Worm (Caenorhabditis elegans): ENCODE data around the gene W06H8.2.
A peak's percentile ranks its signal among the peaks of the same experiment; 100 is the strongest.

The W06H8.2 gene

ce11 chrV:6224494-6224959 is 18.0 kb downstream of the W06H8.2 start (continued):
- TF ChIP-seq lin-15B (tag; optimal IDR thresholded peaks at IDR 0.05) (peak; percentile 71), tbx-2 (tag; optimal IDR thresholded peaks at IDR 0.05) (peak; percentile 89), pha-4 (tag; optimal IDR thresholded peaks at IDR 0.05) (peak; percentile 97), ceh-82 (tag; optimal IDR thresholded peaks at IDR 0.05) (peak; percentile 16), ceh-9 (tag; optimal IDR thresholded peaks at IDR 0.05) (no peak), nhr-67 (tag; optimal IDR thresholded peaks at IDR 0.05) (no peak), eor-1 (tag; optimal IDR thresholded peaks at IDR 0.05) (peak; percentile 7 to 78), unc-62 (GFP tag; optimal IDR thresholded peaks at IDR 0.05) (peak; percentile 99), fkh-10 (GFP tag; optimal IDR thresholded peaks at IDR 0.05) (peak; percentile 97), nhr-25 (tag; optimal IDR thresholded peaks at IDR 0.05) (peak; percentile 95), nhr-77 (tag; optimal IDR thresholded peaks at IDR 0.05) (no peak)

- TF ChIP-seq eor-1 (tag; optimal IDR thresholded peaks at IDR 0.05) (peak in 1 of 2 experiments; percentile 53), elt-3 (tag; optimal IDR thresholded peaks at IDR 0.05) (peak in 1 of 3 experiments; percentile 9), ztf-4 (tag; optimal IDR thresholded peaks at IDR 0.05) (peak; percentile 11), ama-1 (optimal IDR thresholded peaks at IDR 0.05) (peak; percentile 95), nhr-43 (tag; optimal IDR thresholded peaks at IDR 0.05; ENCODE audit: poor library complexity, severe bottlenecking) (peak; percentile 30), ceh-28 (tag; optimal IDR thresholded peaks at IDR 0.05) (no peak), jun-1 (tag; optimal IDR thresholded peaks at IDR 0.05) (no peak)
Observed at ce11 chrV:6224984-6225617, 18.5 kb downstream of the W06H8.2 start.

- TF ChIP-seq nhr-237 (tag; optimal IDR thresholded peaks at IDR 0.05) (no peak), mml-1 (tag; optimal IDR thresholded peaks at IDR 0.05) (no peak), nfya-1 (tag; optimal IDR thresholded peaks at IDR 0.05; ENCODE audit: insufficient read depth) (no peak), elt-3 (tag; optimal IDR thresholded peaks at IDR 0.05) (no peak), elt-2 (tag; optimal IDR thresholded peaks at IDR 0.05) (no peak), nhr-77 (tag; optimal IDR thresholded peaks at IDR 0.05) (no peak), aly-2 (tag; optimal IDR thresholded peaks at IDR 0.05) (no peak), ama-1 (optimal IDR thresholded peaks at IDR 0.05) (peak; percentile 92), lin-39 (tag; optimal IDR thresholded peaks at IDR 0.05) (peak; percentile 46), pha-4 (tag; optimal IDR thresholded peaks at IDR 0.05) (peak; percentile 28), ztf-4 (tag; optimal IDR thresholded peaks at IDR 0.05) (peak; percentile 8), nhr-25 (tag; optimal IDR thresholded peaks at IDR 0.05) (peak; percentile 15), ZK546.5 (tag; optimal IDR thresholded peaks at IDR 0.05) (no peak)
Observed at ce11 chrV:6225745-6226528, 19.4 kb downstream of the W06H8.2 start.

- TF ChIP-seq snpc-4 (tag; optimal IDR thresholded peaks at IDR 0.05) (no peak), eor-1 (tag; optimal IDR thresholded peaks at IDR 0.05) (no peak), ceh-82 (tag; optimal IDR thresholded peaks at IDR 0.05) (no peak), mml-1 (tag; optimal IDR thresholded peaks at IDR 0.05) (no peak), elt-2 (tag; optimal IDR thresholded peaks at IDR 0.05) (no peak), nhr-12 (tag; optimal IDR thresholded peaks at IDR 0.05) (no peak), elt-1 (tag; optimal IDR thresholded peaks at IDR 0.05) (no peak), hmg-11 (tag; optimal IDR thresholded peaks at IDR 0.05) (no peak), aly-2 (tag; optimal IDR thresholded peaks at IDR 0.05) (no peak), pha-4 (tag; optimal IDR thresholded peaks at IDR 0.05) (peak; percentile 52), fkh-10 (GFP tag; optimal IDR thresholded peaks at IDR 0.05) (no peak), nhr-77 (tag; optimal IDR thresholded peaks at IDR 0.05) (no peak), ceh-9 (tag; optimal IDR thresholded peaks at IDR 0.05) (no peak), lin-39 (tag; optimal IDR thresholded peaks at IDR 0.05) (no peak), ZK546.5 (tag; optimal IDR thresholded peaks at IDR 0.05) (no peak), ztf-11 (tag; optimal IDR thresholded peaks at IDR 0.05) (no peak), ztf-4 (tag; optimal IDR thresholded peaks at IDR 0.05) (no peak), egl-5 (tag; optimal IDR thresholded peaks at IDR 0.05) (peak; percentile 28), elt-3 (tag; optimal IDR thresholded peaks at IDR 0.05) (no peak), tbx-2 (tag; optimal IDR thresholded peaks at IDR 0.05) (no peak), nhr-25 (tag; optimal IDR thresholded peaks at IDR 0.05) (no peak), nhr-11 (tag; optimal IDR thresholded peaks at IDR 0.05) (no peak), lsy-12 (tag; optimal IDR thresholded peaks at IDR 0.05) (peak; percentile 35), ama-1 (optimal IDR thresholded peaks at IDR 0.05) (peak; percentile 87), ceh-28 (tag; optimal IDR thresholded peaks at IDR 0.05) (no peak), zag-1 (tag; optimal IDR thresholded peaks at IDR 0.05) (no peak), fos-1 (tag; optimal IDR thresholded peaks at IDR 0.05) (no peak), unc-62 (GFP tag; optimal IDR thresholded peaks at IDR 0.05) (no peak), mdl-1 (tag; optimal IDR thresholded peaks at IDR 0.05) (no peak), egl-27 (tag; optimal IDR thresholded peaks at IDR 0.05) (no peak), ceh-16 (tag; optimal IDR thresholded peaks at IDR 0.05) (no peak), skn-1 (tag; optimal IDR thresholded peaks at IDR 0.05) (no peak), nhr-237 (tag; optimal IDR thresholded peaks at IDR 0.05) (no peak), unc-39 (tag; optimal IDR thresholded peaks at IDR 0.05) (no peak), daf-12 (tag; optimal IDR thresholded peaks at IDR 0.05) (no peak), nhr-43 (tag; optimal IDR thresholded peaks at IDR 0.05; ENCODE audit: poor library complexity, severe bottlenecking) (peak; percentile 34)
Observed at ce11 chrV:6226530-6227125, 20.1 kb downstream of the W06H8.2 start, which contains the start of gene W06H8.6. Gene W06H8.6 (minus strand): TSS chrV:6227010.
